Worm (Caenorhabditis elegans): Measurements from ENCODE around the gene col-158.
A peak's percentile ranks its signal among the peaks of the same experiment; 100 is the strongest.

Gene col-158

ce11 chrV:11857756-11858155 lies 28.4 kb downstream of the col-158 start:
- TF ChIP-seq madf-2 (tag; optimal IDR thresholded peaks at IDR 0.05) (no peak), fkh-10 (GFP tag; optimal IDR thresholded peaks at IDR 0.05) (no peak), pros-1 (tag; optimal IDR thresholded peaks at IDR 0.05) (no peak), Y22D7AL.16 (tag; optimal IDR thresholded peaks at IDR 0.05) (no peak), nfya-1 (tag; optimal IDR thresholded peaks at IDR 0.05) (no peak), pat-9 (tag; optimal IDR thresholded peaks at IDR 0.05) (no peak), sdc-2 (tag; optimal IDR thresholded peaks at IDR 0.05) (no peak)

ce11 chrV:11858299-11858698 lies 28.9 kb downstream of the col-158 start:
- TF ChIP-seq hlh-8 (tag; optimal IDR thresholded peaks at IDR 0.05) (no peak), ceh-2 (tag; optimal IDR thresholded peaks at IDR 0.05) (no peak), sdc-2 (tag; optimal IDR thresholded peaks at IDR 0.05) (no peak), nhr-232 (tag; optimal IDR thresholded peaks at IDR 0.05) (no peak), pqm-1 (tag; optimal IDR thresholded peaks at IDR 0.05) (no peak), C08G9.2 (tag; optimal IDR thresholded peaks at IDR 0.05) (no peak), elt-2 (tag; optimal IDR thresholded peaks at IDR 0.05) (no peak), lin-11 (tag; optimal IDR thresholded peaks at IDR 0.05) (no peak), ceh-19 (GFP tag; optimal IDR thresholded peaks at IDR 0.05) (no peak), unc-3 (GFP tag; conservative IDR thresholded peaks at IDR 0.05) (no peak), unc-3 (tag; optimal IDR thresholded peaks at IDR 0.05) (no peak), pax-1 (tag; optimal IDR thresholded peaks at IDR 0.05) (no peak), odd-2 (tag; optimal IDR thresholded peaks at IDR 0.05) (no peak)

ce11 chrV:11859082-11859858 lies 29.9 kb downstream of the col-158 start:
- TF ChIP-seq ceh-9 (tag; optimal IDR thresholded peaks at IDR 0.05) (no peak), elt-2 (tag; optimal IDR thresholded peaks at IDR 0.05) (peak; percentile 73), hlh-30 (tag; optimal IDR thresholded peaks at IDR 0.05; ENCODE audit: insufficient read depth) (peak; percentile 49), ref-2 (tag; optimal IDR thresholded peaks at IDR 0.05) (no peak), ceh-30 (tag; optimal IDR thresholded peaks at IDR 0.05) (no peak), fax-1 (tag; optimal IDR thresholded peaks at IDR 0.05) (no peak), ceh-48 (tag; optimal IDR thresholded peaks at IDR 0.05) (no peak), nhr-232 (tag; optimal IDR thresholded peaks at IDR 0.05) (no peak), dmd-4 (tag; optimal IDR thresholded peaks at IDR 0.05; ENCODE audit: borderline replicate concordance) (no peak), odd-2 (tag; optimal IDR thresholded peaks at IDR 0.05) (no peak)

ce11 chrV:11860375-11860774 lies 31.0 kb downstream of the col-158 start, which contains the start of gene R13H4.5:
TSS of gene R13H4.5 (plus strand) at chrV:11860675.
- TF ChIP-seq madf-2 (tag; optimal IDR thresholded peaks at IDR 0.05), result no peak

ce11 chrV:11861880-11862544 lies 32.6 kb downstream of the col-158 start:
- TF ChIP-seq hlh-30 (tag; optimal IDR thresholded peaks at IDR 0.05; ENCODE audit: insufficient read depth) (no peak), pag-3 (tag; optimal IDR thresholded peaks at IDR 0.05; ENCODE audit: borderline replicate concordance) (no peak), pha-4 (tag; optimal IDR thresholded peaks at IDR 0.05) (no peak), pha-2 (tag; optimal IDR thresholded peaks at IDR 0.05) (no peak), nhr-232 (tag; optimal IDR thresholded peaks at IDR 0.05) (no peak)

- TF ChIP-seq C38D4.7 (GFP tag; optimal IDR thresholded peaks at IDR 0.05) (no peak), ceh-14 (tag; optimal IDR thresholded peaks at IDR 0.05) (no peak)
Measured at ce11 chrV:11862817-11863216, 33.4 kb downstream of the col-158 start, which contains the start of gene R13H4.6. TSS of gene R13H4.6 (plus strand) at chrV:11863117.

All from whole organism, late embryonic.